Fruit fly (Drosophila melanogaster) whole organism, wandering third instar larva: ENCODE measurements around the gene RabX5.
A peak's percentile ranks its signal among the peaks of the same experiment; 100 is the strongest.

Experiments used
- CG32264 ChIP-seq: fragments of 200-800 bp; sonication (Bioruptor generic); optimal IDR thresholded peaks from 2 replicates; lab custom pipeline; 2016; ENCODE audit warnings: missing biosample characterization, missing genetic modification characterization
- CrebA ChIP-seq: fragments of 200-800 bp; sonication (Bioruptor generic); optimal IDR thresholded peaks from 2 replicates; lab custom pipeline; 2016; ENCODE audit warnings: missing biosample characterization, mild to moderate bottlenecking, missing genetic modification characterization, borderline replicate concordance
- Dif ChIP-seq: fragments of 200-275, 200-300 bp; sonication (Bioruptor generic); optimal IDR thresholded peaks from 2 replicates; lab custom pipeline; 2018; ENCODE audit warnings: missing biosample characterization, missing genetic modification characterization; ENCODE audit not compliant: partially characterized antibody
- GATAd ChIP-seq: sonication (Bioruptor generic); optimal IDR thresholded peaks from 2 replicates; lab custom pipeline; 2016; ENCODE audit warnings: missing biosample characterization, missing genetic modification characterization
- HLH106 ChIP-seq: fragments of 200-800 bp; optimal IDR thresholded peaks from 3 replicates; lab custom pipeline; 2019; ENCODE audit warnings: missing biosample characterization, mild to moderate bottlenecking, missing genetic modification characterization, moderate library complexity
- Hr78 ChIP-seq: fragments of >200 bp; optimal IDR thresholded peaks from 2 replicates; lab custom pipeline; 2017; ENCODE audit warnings: missing biosample characterization, missing genetic modification characterization
- Hr83 ChIP-seq: fragments of 200-300 bp; sonication (Bioruptor generic); optimal IDR thresholded peaks from 2 replicates; lab custom pipeline; 2016; ENCODE audit warnings: missing biosample characterization, mild to moderate bottlenecking, missing genetic modification characterization, moderate library complexity; ENCODE audit not compliant: poor library complexity, severe bottlenecking
- Jra ChIP-seq: sonication (Bioruptor generic); optimal IDR thresholded peaks from 2 replicates; lab custom pipeline; 2016; ENCODE audit warnings: missing biosample characterization, missing genetic modification characterization
- Mio ChIP-seq: sonication (Bioruptor generic); optimal IDR thresholded peaks from 2 replicates; lab custom pipeline; 2016; ENCODE audit warnings: missing biosample characterization, missing genetic modification characterization
- N ChIP-seq: fragments of >200 bp; optimal IDR thresholded peaks from 2 replicates; lab custom pipeline; 2018; ENCODE audit warnings: missing biosample characterization, missing external identifiers, missing genetic modification characterization
- OdsH ChIP-seq: fragments of 200-800 bp; sonication (Bioruptor generic); optimal IDR thresholded peaks from 2 replicates; lab custom pipeline; 2016; ENCODE audit warnings: missing biosample characterization, mild to moderate bottlenecking, missing genetic modification characterization
- Rel ChIP-seq, 2 experiments: fragments of 200-800 bp; sonication (Bioruptor generic) in 1 of 2; optimal IDR thresholded peaks; 2 replicates in 1 of 2; 3 replicates in 1 of 2; lab custom pipeline; 2016 to 2019; ENCODE audit warnings: mild to moderate bottlenecking in 2 of 2, missing biosample characterization in 2 of 2, missing genetic modification characterization in 2 of 2, moderate library complexity in 1 of 2
- Sp1 ChIP-seq: fragments of 200-800 bp; sonication (Bioruptor generic); optimal IDR thresholded peaks from 3 replicates; lab custom pipeline; 2019; ENCODE audit warnings: missing biosample characterization, mild to moderate bottlenecking, missing genetic modification characterization, moderate library complexity
- Vsx2 ChIP-seq: fragments of 200-300, 225-300 bp; sonication (Bioruptor generic); optimal IDR thresholded peaks from 2 replicates; lab custom pipeline; 2018; ENCODE audit warnings: missing biosample characterization, missing genetic modification characterization; ENCODE audit not compliant: partially characterized antibody
- br ChIP-seq: fragments of 200-800 bp; sonication (Bioruptor generic); optimal IDR thresholded peaks from 2 replicates; lab custom pipeline; 2016; ENCODE audit warnings: missing biosample characterization, missing genetic modification characterization
- brk ChIP-seq: fragments of 200-800 bp; sonication (Bioruptor generic); optimal IDR thresholded peaks from 2 replicates; lab custom pipeline; 2016; ENCODE audit warnings: missing biosample characterization, mild to moderate bottlenecking, missing genetic modification characterization
- dl ChIP-seq, 2 experiments: fragments of 175-275, 200-275 bp in 1 of 2; fragments of 200-275 bp in 1 of 2; sonication (Bioruptor generic); optimal IDR thresholded peaks; lab custom pipeline; 2018; ENCODE audit warnings: mild to moderate bottlenecking in 2 of 2, missing biosample characterization in 2 of 2, missing genetic modification characterization in 2 of 2, moderate library complexity in 2 of 2; ENCODE audit not compliant: partially characterized antibody in 2 of 2, insufficient read depth in 1 of 2
- dmrt93B ChIP-seq: fragments of 200-800 bp; sonication (Bioruptor generic); optimal IDR thresholded peaks from 2 replicates; lab custom pipeline; 2018; ENCODE audit warnings: missing biosample characterization, mild to moderate bottlenecking, missing genetic modification characterization
- dsf ChIP-seq: sonication (Bioruptor generic); optimal IDR thresholded peaks from 2 replicates; lab custom pipeline; 2016; ENCODE audit warnings: missing biosample characterization, missing genetic modification characterization, borderline replicate concordance
- ey ChIP-seq: fragments of 200-800 bp; sonication (Bioruptor generic); optimal IDR thresholded peaks from 2 replicates; lab custom pipeline; 2016; ENCODE audit warnings: missing biosample characterization, missing genetic modification characterization
- foxo ChIP-seq, 2 experiments: fragments of 200-800 bp; sonication (Bioruptor generic); optimal IDR thresholded peaks; 2 replicates in 1 of 2; 3 replicates in 1 of 2; lab custom pipeline; 2016 to 2017; ENCODE audit warnings: missing biosample characterization in 2 of 2, missing genetic modification characterization in 2 of 2
- fru ChIP-seq: fragments of 200-800 bp; sonication (Bioruptor generic); optimal IDR thresholded peaks from 3 replicates; lab custom pipeline; 2016; ENCODE audit warnings: missing biosample characterization, mild to moderate bottlenecking, missing genetic modification characterization
- h ChIP-seq: fragments of 200-800 bp; sonication (Bioruptor generic); optimal IDR thresholded peaks from 3 replicates; lab custom pipeline; 2016; ENCODE audit warnings: missing biosample characterization, mild to moderate bottlenecking, missing genetic modification characterization
- jim ChIP-seq: fragments of 175-275, 200-325 bp; sonication (Bioruptor generic); optimal IDR thresholded peaks from 2 replicates; lab custom pipeline; 2016; ENCODE audit warnings: missing biosample characterization, mild to moderate bottlenecking, missing genetic modification characterization
- lola ChIP-seq: fragments of >200 bp; optimal IDR thresholded peaks from 2 replicates; lab custom pipeline; 2017; ENCODE audit warnings: missing biosample characterization, missing genetic modification characterization
- pan ChIP-seq: fragments of >200 bp; optimal IDR thresholded peaks from 2 replicates; lab custom pipeline; 2017
- psq ChIP-seq: fragments of 200-800 bp; sonication (Bioruptor generic); optimal IDR thresholded peaks from 3 replicates; lab custom pipeline; 2017; ENCODE audit warnings: missing biosample characterization, mild to moderate bottlenecking, missing genetic modification characterization, moderate library complexity
- rgr ChIP-seq: fragments of 200-800 bp; sonication (Bioruptor generic); optimal IDR thresholded peaks from 3 replicates; lab custom pipeline; 2016; ENCODE audit warnings: missing biosample characterization, mild to moderate bottlenecking, missing genetic modification characterization
- sv ChIP-seq: fragments of 200-800 bp; sonication (Bioruptor generic); optimal IDR thresholded peaks from 3 replicates; lab custom pipeline; 2016; ENCODE audit warnings: missing biosample characterization, missing genetic modification characterization
- tai ChIP-seq: sonication (Bioruptor generic); optimal IDR thresholded peaks from 2 replicates; lab custom pipeline; 2016; ENCODE audit warnings: missing biosample characterization, missing genetic modification characterization
- usp ChIP-seq: fragments of >200 bp; optimal IDR thresholded peaks from 2 replicates; lab custom pipeline; 2017; ENCODE audit warnings: missing biosample characterization, missing genetic modification characterization
- woc ChIP-seq: sonication (Bioruptor generic); optimal IDR thresholded peaks from 2 replicates; lab custom pipeline; 2016; ENCODE audit warnings: missing biosample characterization, mild to moderate bottlenecking, missing genetic modification characterization

RabX5 gene

DNA sequence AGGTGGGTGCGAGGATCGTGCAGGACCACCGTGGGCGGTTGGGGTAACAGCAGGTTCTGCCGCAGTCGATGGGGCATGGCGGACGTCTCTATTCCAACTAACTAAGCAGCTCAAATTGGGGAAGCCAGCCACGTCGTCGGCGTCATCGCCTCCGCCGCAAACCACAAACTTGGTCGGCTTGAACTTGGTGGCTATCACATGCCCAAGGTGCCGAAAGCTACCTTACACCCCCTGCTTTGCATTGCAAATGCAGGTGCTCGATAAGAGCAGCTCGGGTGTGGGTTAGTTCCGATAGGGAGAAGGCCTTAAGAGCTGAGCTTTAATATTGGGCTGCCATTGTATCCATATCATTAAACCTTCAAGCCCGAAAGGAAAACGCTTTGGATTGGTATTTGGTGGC, at the start of gene RabX5:
TSS of gene RabX5 (minus strand) at position 101 of the 400 bp plus-strand sequence.
- TF ChIP-seq CG32264 (GFP tag; lab: Kevin White, UChicago) (no peak), HLH106 (no peak), GATAd (GFP tag; lab: Kevin White, UChicago) (no peak), dsf (GFP tag; lab: Kevin White, UChicago) (no peak), Jra (no peak), dl (GFP tag; optimal IDR thresholded peaks at IDR 0.05; lab: Kevin White, UChicago; ENCODE audit: insufficient read depth in 1 of 2, partially characterized antibody in 2 of 2) (no peak), rgr (GFP tag; lab: Kevin White, UChicago) (no peak), pan (lab: Kevin White, UChicago) (no peak), Rel (GFP tag; optimal IDR thresholded peaks at IDR 0.05; lab: Kevin White, UChicago) (no peak), Rel (tag; optimal IDR thresholded peaks at IDR 0.05; lab: Kevin White, UChicago) (no peak), Dif (no peak), sv (GFP tag; lab: Kevin White, UChicago) (no peak), dmrt93B (GFP tag; lab: Kevin White, UChicago) (no peak), lola (GFP tag; lab: Kevin White, UChicago) (no peak), N (no peak), CrebA (GFP tag; lab: Kevin White, UChicago) (no peak), woc (GFP tag; lab: Kevin White, UChicago) (no peak), brk (GFP tag; lab: Kevin White, UChicago) (no peak)

DNA sequence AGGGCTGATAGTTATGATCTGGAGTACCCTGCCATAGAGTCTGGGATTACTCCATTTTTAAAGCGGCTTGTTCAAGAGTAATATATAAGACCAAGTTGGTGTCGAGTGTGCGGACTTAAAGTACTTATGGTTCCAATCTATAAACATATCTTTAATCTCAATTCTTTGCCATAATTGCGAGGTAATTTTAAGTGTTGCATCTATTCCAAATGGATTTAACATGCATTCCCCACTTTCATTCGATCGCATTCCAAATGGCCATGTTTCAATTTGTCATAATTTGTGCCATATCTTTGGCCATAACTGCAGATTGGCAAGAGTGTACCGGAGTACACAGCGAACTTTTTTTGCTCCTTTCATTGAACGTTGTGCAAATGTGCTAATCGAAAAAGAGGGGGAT, 41.3 kb upstream of the RabX5 start:
- TF ChIP-seq psq (GFP tag; lab: Kevin White, UChicago) (no peak), HLH106 (no peak), foxo (GFP tag; optimal IDR thresholded peaks at IDR 0.05; lab: Kevin White, UChicago) (no peak), tai (GFP tag; lab: Kevin White, UChicago) (no peak), Sp1 (no peak), Hr78 (GFP tag; lab: Kevin White, UChicago) (no peak), N (no peak), CG32264 (GFP tag; lab: Kevin White, UChicago) (no peak), sv (GFP tag; lab: Kevin White, UChicago) (no peak), Dif (no peak), rgr (GFP tag; lab: Kevin White, UChicago) (no peak), fru (GFP tag; lab: Kevin White, UChicago) (no peak), ey (GFP tag; lab: Kevin White, UChicago) (no peak), usp (no peak), Vsx2 (GFP tag; lab: Kevin White, UChicago) (no peak)

DNA sequence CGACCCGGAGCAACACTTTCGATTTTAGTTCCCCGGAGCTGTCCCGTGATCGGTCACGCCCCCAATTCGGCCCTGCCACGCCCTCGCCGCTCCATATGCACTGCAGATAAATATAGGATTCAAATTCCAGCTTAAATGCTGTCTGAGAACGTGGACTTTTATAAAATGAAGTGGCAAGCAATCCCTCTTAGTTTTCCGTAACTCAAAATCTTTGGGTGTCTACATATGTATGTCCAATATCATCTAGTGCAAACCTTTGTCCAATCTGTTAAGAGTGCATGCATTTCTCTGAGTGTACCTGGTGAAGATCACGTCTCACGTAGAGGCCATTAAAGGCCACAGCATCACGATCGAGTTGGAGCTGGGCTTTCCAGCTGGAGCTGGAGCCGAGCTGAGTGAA, 40.7 kb upstream of the RabX5 start:
- TF ChIP-seq woc (GFP tag; lab: Kevin White, UChicago) (peak; percentile 13), br (peak; percentile 22), fru (GFP tag; lab: Kevin White, UChicago) (peak; percentile 50), Dif (no peak), rgr (GFP tag; lab: Kevin White, UChicago) (peak; percentile 24), ey (GFP tag; lab: Kevin White, UChicago) (peak; percentile 45), Sp1 (peak; percentile 2), N (no peak), jim (GFP tag; lab: Kevin White, UChicago) (no peak), HLH106 (peak; percentile 29), foxo (GFP tag; optimal IDR thresholded peaks at IDR 0.05; lab: Kevin White, UChicago) (peak in 1 of 2 experiments; percentile 25), Hr83 (GFP tag; lab: Kevin White, UChicago) (no peak), h (peak; percentile 52), dl (GFP tag; optimal IDR thresholded peaks at IDR 0.05; lab: Kevin White, UChicago; ENCODE audit: insufficient read depth in 1 of 2, partially characterized antibody in 2 of 2) (no peak), Mio (GFP tag; lab: Kevin White, UChicago) (no peak), OdsH (peak; percentile 10), dsf (GFP tag; lab: Kevin White, UChicago) (no peak), brk (GFP tag; lab: Kevin White, UChicago) (no peak)

DNA sequence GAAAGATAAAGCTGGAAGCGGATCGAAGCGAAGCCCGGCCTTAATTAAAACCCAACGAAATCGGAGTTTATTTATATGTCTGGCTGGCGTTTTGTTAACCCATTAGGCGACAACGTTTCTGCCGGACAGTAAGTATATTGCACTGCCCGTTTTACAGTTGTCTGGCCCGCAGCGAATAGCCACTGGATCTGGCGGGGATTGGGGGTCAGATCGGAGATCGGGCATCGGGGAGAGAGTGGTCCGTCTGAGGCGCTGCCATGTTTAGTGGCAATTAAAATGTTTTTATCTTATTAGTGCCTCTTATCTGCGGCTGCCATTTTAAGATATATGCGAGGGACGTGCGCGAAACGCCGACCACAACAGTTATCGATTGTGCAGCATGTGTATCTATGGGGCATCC, 39.3 kb upstream of the RabX5 start:
- no peak for TF ChIP-seq pan (lab: Kevin White, UChicago)
- TF ChIP-seq, all 38 proteins: peak for 0
